Fruit fly (Drosophila melanogaster) whole organism, embryonic: ENCODE results near the gene snu.

Experiments used
- Aef1 ChIP-seq: fragments of 200-800 bp; sonication (Bioruptor generic); IDR thresholded peaks from 3 replicates; pipeline ENCODE4 v1.3.6; 2022; ENCODE audit warnings: missing biosample characterization, missing genetic modification characterization
- Awh ChIP-seq: fragments of 200-800 bp; sonication (Bioruptor generic); IDR thresholded peaks from 2 replicates; pipeline ENCODE4, ENCODE4 v1.3.6; 2022; ENCODE audit warnings: missing biosample characterization, missing genetic modification characterization
- B-H2 ChIP-seq: fragments of 200-800 bp; sonication (Bioruptor generic); optimal IDR thresholded peaks from 2 replicates; lab custom pipeline; 2018; ENCODE audit warnings: missing biosample characterization, mild to moderate bottlenecking, missing genetic modification characterization
- CG10431 ChIP-seq: fragments of 200-800 bp; sonication (Bioruptor generic); optimal IDR thresholded peaks from 3 replicates; lab custom pipeline; 2018; ENCODE audit warnings: missing biosample characterization, mild to moderate bottlenecking, missing genetic modification characterization
- CG10543 ChIP-seq: fragments of 200-800 bp; sonication (Bioruptor generic); optimal IDR thresholded peaks from 3 replicates; lab custom pipeline; 2017; ENCODE audit warnings: missing biosample characterization, mild to moderate bottlenecking, missing genetic modification characterization, moderate library complexity
- CG11504 ChIP-seq: fragments of 200-800 bp; sonication (Bioruptor generic); optimal IDR thresholded peaks from 3 replicates; lab custom pipeline; 2019; ENCODE audit warnings: missing biosample characterization, mild to moderate bottlenecking, missing genetic modification characterization, moderate library complexity
- CG12744 ChIP-seq: fragments of 200-800 bp; sonication (Bioruptor generic); optimal IDR thresholded peaks from 2 replicates; lab custom pipeline; 2016; ENCODE audit warnings: missing biosample characterization, missing genetic modification characterization
- CG14014 ChIP-seq: fragments of 200-800 bp; sonication (Bioruptor generic); IDR thresholded peaks from 2 replicates; pipeline ENCODE4 v1.3.6; 2022; ENCODE audit warnings: missing biosample characterization, missing genetic modification characterization
- CG15073 ChIP-seq: fragments of 200-800 bp; sonication (Bioruptor generic); optimal IDR thresholded peaks from 2 replicates; lab custom pipeline; 2016; ENCODE audit warnings: missing biosample characterization, missing genetic modification characterization
- CG15269 ChIP-seq: fragments of 200-800 bp; sonication (Bioruptor generic); optimal IDR thresholded peaks from 2 replicates; lab custom pipeline; 2018; ENCODE audit warnings: missing biosample characterization, mild to moderate bottlenecking, missing genetic modification characterization, moderate library complexity
- CG17361 ChIP-seq: fragments of 200-800 bp; sonication (Bioruptor generic); IDR thresholded peaks from 3 replicates; pipeline ENCODE4 v1.3.6; 2022; ENCODE audit warnings: missing biosample characterization, missing genetic modification characterization
- CG17612 ChIP-seq: fragments of 200-800 bp; sonication (Bioruptor generic); IDR thresholded peaks from 2 replicates; pipeline ENCODE4 v1.3.6; 2022; ENCODE audit warnings: missing biosample characterization, missing genetic modification characterization
- CG31441 ChIP-seq: fragments of 200-800 bp; sonication (Bioruptor generic); IDR thresholded peaks from 2 replicates; pipeline ENCODE4 v1.3.6; 2022; ENCODE audit warnings: missing biosample characterization, missing genetic modification characterization
- CG6654 ChIP-seq: fragments of 200-800 bp; sonication (Bioruptor generic); optimal IDR thresholded peaks from 2 replicates; lab custom pipeline; 2017; ENCODE audit warnings: missing biosample characterization, mild to moderate bottlenecking, missing genetic modification characterization
- CG7556 ChIP-seq: fragments of 200-800 bp; sonication (Bioruptor generic); optimal IDR thresholded peaks from 2 replicates; lab custom pipeline; 2017; ENCODE audit warnings: missing biosample characterization, mild to moderate bottlenecking, missing genetic modification characterization
- CG9876 ChIP-seq: fragments of 200-800 bp; sonication (Bioruptor generic); optimal IDR thresholded peaks from 2 replicates; lab custom pipeline; 2016; ENCODE audit warnings: missing biosample characterization, missing genetic modification characterization
- CTCF ChIP-seq: fragments of 200-800 bp; sonication (Bioruptor generic); optimal IDR thresholded peaks from 2 replicates; lab custom pipeline; 2017; ENCODE audit warnings: missing biosample characterization, mild to moderate bottlenecking, missing genetic modification characterization, moderate library complexity
- Deaf1 ChIP-seq: fragments of 200-800 bp; optimal IDR thresholded peaks from 3 replicates; lab custom pipeline; 2019; ENCODE audit warnings: missing biosample characterization, mild to moderate bottlenecking, missing genetic modification characterization, moderate library complexity
- Doc2 ChIP-seq: fragments of 200-800 bp; sonication (Bioruptor generic); IDR thresholded peaks from 2 replicates; pipeline ENCODE4 v1.3.6; 2022; ENCODE audit warnings: missing biosample characterization, missing genetic modification characterization
- Eip74EF ChIP-seq, 2 experiments: fragments of 200-800 bp in 1 of 2; fragments of >200 bp in 1 of 2; sonication (Bioruptor generic) in 1 of 2; optimal IDR thresholded peaks; 2 replicates each; lab custom pipeline; 2017 to 2019; ENCODE audit warnings: missing biosample characterization in 2 of 2, missing genetic modification characterization in 2 of 2, mild to moderate bottlenecking in 1 of 2, moderate library complexity in 1 of 2
- GATAe ChIP-seq: fragments of 200-800 bp; sonication (Bioruptor generic); conservative IDR thresholded peaks from 2 replicates; pipeline ENCODE4 v1.3.6; 2022; ENCODE audit warnings: missing biosample characterization, missing genetic modification characterization
- Hand ChIP-seq: fragments of 200-800 bp; sonication (Bioruptor generic); optimal IDR thresholded peaks from 2 replicates; lab custom pipeline; 2017; ENCODE audit warnings: mild to moderate bottlenecking, missing biosample characterization, missing genetic modification reagents, missing genetic modification characterization
- Hr78 ChIP-seq, 2 experiments: fragments of 200-800 bp in 1 of 2; fragments of >200 bp in 1 of 2; sonication (Bioruptor generic) in 1 of 2; optimal IDR thresholded peaks; 2 replicates each; lab custom pipeline; 2017 to 2019; ENCODE audit warnings: missing biosample characterization in 2 of 2, missing genetic modification characterization in 2 of 2, mild to moderate bottlenecking in 1 of 2, moderate library complexity in 1 of 2
- Med ChIP-seq: fragments of 200-800 bp; sonication (Bioruptor generic); peaks from one replicate; lab custom pipeline; 2016; ENCODE audit warnings: missing biosample characterization, missing genetic modification characterization, mild to moderate bottlenecking, inconsistent platforms, moderate library complexity
- Pdp1 ChIP-seq, 2 experiments: fragments of 200-800 bp; sonication (Bioruptor generic); optimal IDR thresholded peaks; 3 replicates each; lab custom pipeline; 2016; ENCODE audit warnings: missing biosample characterization in 2 of 2, missing genetic modification characterization in 2 of 2, mild to moderate bottlenecking in 1 of 2, moderate library complexity in 1 of 2
- Vsx1 ChIP-seq: fragments of 200-800 bp; sonication (Bioruptor generic); optimal IDR thresholded peaks from 2 replicates; lab custom pipeline; 2017; ENCODE audit warnings: missing biosample characterization, mild to moderate bottlenecking, missing genetic modification characterization, missing genetic modification reagents
- Xbp1 ChIP-seq: fragments of 200-800 bp; sonication (Bioruptor generic); optimal IDR thresholded peaks from 3 replicates; lab custom pipeline; 2016; ENCODE audit warnings: missing biosample characterization, mild to moderate bottlenecking, missing genetic modification characterization
- abd-A ChIP-seq: fragments of 200-800 bp; sonication (Bioruptor generic); optimal IDR thresholded peaks from 3 replicates; lab custom pipeline; 2019; ENCODE audit warnings: missing biosample characterization, mild to moderate bottlenecking, missing genetic modification characterization, moderate library complexity
- ara ChIP-seq: fragments of 200-800 bp; sonication (Bioruptor generic); IDR thresholded peaks from 2 replicates; pipeline ENCODE4 v1.3.6; 2022; ENCODE audit warnings: missing biosample characterization, missing genetic modification characterization
- ase ChIP-seq: fragments of 200-800 bp; sonication (Bioruptor generic); IDR thresholded peaks from 3 replicates; pipeline ENCODE4 v1.3.6; 2022; ENCODE audit warnings: missing biosample characterization, missing genetic modification characterization
- chinmo ChIP-seq: fragments of 200-800 bp; sonication (Bioruptor generic); IDR thresholded peaks from 4 replicates; pipeline ENCODE4 v1.3.6; 2022; ENCODE audit warnings: missing biosample characterization, missing genetic modification characterization; ENCODE audit not compliant: partially characterized antibody
- ci ChIP-seq: fragments of 200-800 bp; sonication (Bioruptor generic); IDR thresholded peaks from 3 replicates; pipeline ENCODE4 v1.3.6; 2022; ENCODE audit warnings: missing biosample characterization, missing genetic modification characterization
- danr ChIP-seq: fragments of 200-800 bp; sonication (Bioruptor generic); IDR thresholded peaks from 2 replicates; pipeline ENCODE4 v1.3.6; 2022; ENCODE audit warnings: missing biosample characterization, missing genetic modification characterization
- dmrt99B ChIP-seq: fragments of 200-800 bp; sonication (Bioruptor generic); optimal IDR thresholded peaks from 2 replicates; lab custom pipeline; 2018; ENCODE audit warnings: missing biosample characterization, mild to moderate bottlenecking, missing genetic modification characterization, moderate library complexity
- kni ChIP-seq: fragments of 200-800 bp; sonication (Bioruptor generic); optimal IDR thresholded peaks from 3 replicates; lab custom pipeline; 2017; ENCODE audit warnings: mild to moderate bottlenecking, missing biosample characterization, missing genetic modification reagents, missing genetic modification characterization
- luna ChIP-seq: fragments of 200-800 bp; sonication (Bioruptor generic); optimal IDR thresholded peaks from 2 replicates; lab custom pipeline; 2016; ENCODE audit warnings: missing biosample characterization, missing genetic modification characterization
- mirr ChIP-seq: fragments of 200-800 bp; sonication (Bioruptor generic); optimal IDR thresholded peaks from 3 replicates; lab custom pipeline; 2018; ENCODE audit warnings: missing biosample characterization, mild to moderate bottlenecking, missing genetic modification characterization
- mld ChIP-seq: fragments of 200-800 bp; sonication (Bioruptor generic); IDR thresholded peaks from 3 replicates; pipeline ENCODE4 v1.3.6; 2022; ENCODE audit warnings: missing biosample characterization, missing genetic modification characterization; ENCODE audit not compliant: partially characterized antibody
- odd ChIP-seq: fragments of 200-800 bp; sonication (Bioruptor generic); optimal IDR thresholded peaks from 2 replicates; lab custom pipeline; 2017; ENCODE audit warnings: missing biosample characterization, mild to moderate bottlenecking, missing genetic modification characterization
- sd ChIP-seq: fragments of 200-800 bp; sonication (Bioruptor generic); optimal IDR thresholded peaks from 3 replicates; lab custom pipeline; 2018; ENCODE audit warnings: missing biosample characterization, mild to moderate bottlenecking, missing genetic modification characterization, moderate library complexity
- sens ChIP-seq: fragments of 200-800 bp; sonication (Bioruptor generic); peaks from one replicate; lab custom pipeline; 2016; ENCODE audit warnings: missing biosample characterization, missing genetic modification characterization
- sens-2 ChIP-seq: fragments of 200-800 bp; sonication (Bioruptor generic); IDR thresholded peaks from 2 replicates; pipeline ENCODE4 v1.3.6; 2022; ENCODE audit warnings: missing biosample characterization, missing genetic modification characterization
- so ChIP-seq: fragments of 200-800 bp; sonication (Bioruptor generic); IDR thresholded peaks from 3 replicates; pipeline ENCODE4 v1.3.6; 2022; ENCODE audit warnings: missing biosample characterization, missing genetic modification characterization
- sqz ChIP-seq: fragments of 200-800 bp; sonication (Bioruptor generic); optimal IDR thresholded peaks from 3 replicates; lab custom pipeline; 2018; ENCODE audit warnings: missing biosample characterization, mild to moderate bottlenecking, missing genetic modification characterization
- sug ChIP-seq: fragments of 200-800 bp; optimal IDR thresholded peaks from 2 replicates; lab custom pipeline; 2019; ENCODE audit warnings: missing biosample characterization, mild to moderate bottlenecking, missing genetic modification characterization, moderate library complexity
- tap ChIP-seq: fragments of 200-800 bp; optimal IDR thresholded peaks from 3 replicates; lab custom pipeline; 2019; ENCODE audit warnings: missing biosample characterization, mild to moderate bottlenecking, missing genetic modification characterization, moderate library complexity
- trem ChIP-seq: fragments of 200-800 bp; optimal IDR thresholded peaks from 3 replicates; lab custom pipeline; 2019; ENCODE audit warnings: missing biosample characterization, mild to moderate bottlenecking, missing genetic modification characterization, moderate library complexity
- unc-4 ChIP-seq: fragments of 200-800 bp; sonication (Bioruptor generic); IDR thresholded peaks from 2 replicates; pipeline ENCODE4 v1.3.6; 2022; ENCODE audit warnings: missing biosample characterization, missing genetic modification characterization; ENCODE audit not compliant: partially characterized antibody
- vvl ChIP-seq: fragments of 200-800 bp; sonication (Bioruptor generic); IDR thresholded peaks from 2 replicates; pipeline ENCODE4 v1.3.6; 2022; ENCODE audit warnings: missing biosample characterization, missing genetic modification characterization
- zfh1 ChIP-seq: fragments of 200-800 bp; sonication (Bioruptor generic); IDR thresholded peaks from 3 replicates; pipeline ENCODE4 v1.3.6; 2022; ENCODE audit warnings: missing biosample characterization, missing genetic modification characterization

Gene snu

DNA sequence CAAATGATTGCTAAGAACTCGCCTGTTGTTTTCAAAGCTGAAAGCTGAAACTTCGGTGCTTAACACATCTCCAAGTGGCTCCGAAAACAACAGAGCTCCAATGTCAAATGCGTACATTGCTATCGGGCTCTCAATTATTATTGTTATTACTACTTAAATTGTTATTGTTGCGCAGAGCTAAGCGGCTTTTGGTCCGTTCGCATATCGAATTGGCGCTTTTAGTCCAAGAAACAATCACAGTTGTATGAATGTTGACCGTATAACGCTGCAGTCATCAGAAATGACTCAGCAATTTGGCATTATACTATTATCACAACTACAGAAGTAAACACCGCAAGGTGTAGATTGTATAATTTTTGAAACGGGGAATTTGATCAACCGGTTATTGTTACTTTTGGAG lies 10.7 kb downstream of the snu start:
- TF ChIP-seq so (GFP tag; lab: Robert Waterston, UW) (no peak), unc-4 (GFP tag; lab: Robert Waterston, UW) (no peak), CG11504 (tag; lab: Kevin White, UChicago) (no peak), sens (peak; percentile 59), chinmo (GFP tag; lab: Robert Waterston, UW) (0 out of 4 replicates have a peak, but pooled peaks have one; percentile 64), CG31441 (GFP tag; lab: Robert Waterston, UW) (no peak), Aef1 (no peak)

DNA sequence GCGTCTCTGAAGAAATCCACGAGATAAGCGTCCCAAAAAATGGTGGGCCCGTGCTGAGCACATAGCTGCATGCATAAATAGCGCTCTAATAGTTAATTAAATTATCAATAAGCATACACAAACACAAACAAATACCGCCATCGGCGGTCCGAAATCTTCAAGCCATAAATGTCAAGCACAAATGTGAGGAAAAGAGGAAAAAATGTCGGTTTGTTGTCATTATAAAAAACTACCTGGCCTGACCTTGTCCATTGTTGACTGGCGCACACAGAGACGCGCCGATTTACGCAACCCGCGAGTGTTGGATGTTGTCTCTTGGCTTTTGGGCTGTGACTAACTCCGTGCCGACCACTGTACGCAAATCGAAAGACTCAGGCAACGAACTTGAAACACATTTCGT lies 13.1 kb downstream of the snu start:
- TF ChIP-seq kni (GFP tag; lab: Kevin White, UChicago) (peak; percentile 33), Awh (0 out of 2 replicates have a peak, but pooled peaks have one; percentile 40), Vsx1 (GFP tag; lab: Kevin White, UChicago) (peak; percentile 1), ci (peak; percentile 39; the same call in 1 of the 3 replicates), ase (GFP tag; lab: Robert Waterston, UW) (no peak), Hr78 (GFP tag; optimal IDR thresholded peaks at IDR 0.05; lab: Kevin White, UChicago) (peak in 1 of 2 experiments; percentile 1), vvl (peak; percentile 13; the same call in 1 of the 2 replicates), CG14014 (GFP tag; lab: Robert Waterston, UW) (no peak), luna (GFP tag; lab: Kevin White, UChicago) (no peak), CG17612 (GFP tag; lab: Robert Waterston, UW) (no peak), CG15269 (peak; percentile 7), zfh1 (GFP tag; lab: Robert Waterston, UW) (no peak), sens (peak; percentile 54), dmrt99B (tag; lab: Kevin White, UChicago) (peak; percentile 3), abd-A (peak; percentile 73), GATAe (GFP tag; lab: Robert Waterston, UW) (no peak), odd (GFP tag; lab: Kevin White, UChicago) (no peak), Hand (GFP tag; lab: Kevin White, UChicago) (no peak), sqz (GFP tag; lab: Kevin White, UChicago) (peak; percentile 44), ara (GFP tag; lab: Robert Waterston, UW) (0 out of 2 replicates have a peak, but pooled peaks have one; percentile 34), CG10543 (GFP tag; lab: Kevin White, UChicago) (peak; percentile 54), CG17361 (GFP tag; lab: Robert Waterston, UW) (no peak), Eip74EF (GFP tag; optimal IDR thresholded peaks at IDR 0.05; lab: Kevin White, UChicago) (peak in 1 of 2 experiments; percentile 52), Med (GFP tag; lab: Kevin White, UChicago) (peak; percentile 31), Pdp1 (GFP tag; optimal IDR thresholded peaks at IDR 0.05; lab: Kevin White, UChicago) (peak in 1 of 2 experiments; percentile 9), sd (tag; lab: Kevin White, UChicago) (peak; percentile 71), mirr (peak; percentile 2)

DNA sequence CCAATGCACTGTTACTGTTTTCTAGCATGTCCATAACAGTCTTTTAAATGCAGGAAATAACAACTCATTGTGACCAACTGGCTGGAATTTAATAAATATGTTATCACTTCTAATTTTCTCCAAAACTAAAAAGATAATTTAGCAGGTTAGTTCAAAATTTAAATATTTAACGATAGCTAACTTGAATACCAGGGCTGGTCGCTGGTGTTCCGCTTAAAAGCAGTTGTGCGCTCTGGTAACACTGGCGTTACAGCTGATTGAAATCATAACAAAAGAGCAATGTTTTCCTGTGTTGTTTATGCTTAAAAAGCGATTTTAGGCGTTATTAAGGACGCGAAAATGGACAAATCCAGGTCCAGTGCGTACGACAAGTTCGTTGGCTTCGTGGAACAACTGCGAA lies 21.2 kb downstream of the snu start, which contains the start of gene htt:
htt (plus strand) TSS at position 250 of the 400 bp plus-strand sequence.
- TF ChIP-seq B-H2 (GFP tag; lab: Kevin White, UChicago) (no peak), tap (tag; lab: Kevin White, UChicago) (no peak), sens-2 (GFP tag; lab: Robert Waterston, UW) (no peak), trem (tag; lab: Kevin White, UChicago) (peak; percentile 37), CG15073 (GFP tag; lab: Kevin White, UChicago) (no peak), CG12744 (GFP tag; lab: Kevin White, UChicago) (no peak), CG10431 (GFP tag; lab: Kevin White, UChicago) (no peak), CTCF (GFP tag; lab: Kevin White, UChicago) (peak; percentile 28), CG7556 (GFP tag; lab: Kevin White, UChicago) (no peak), mld (GFP tag; lab: Robert Waterston, UW) (no peak), Doc2 (GFP tag; lab: Robert Waterston, UW) (no peak), Med (GFP tag; lab: Kevin White, UChicago) (no peak), sug (tag; lab: Kevin White, UChicago) (no peak), Deaf1 (tag; lab: Kevin White, UChicago) (no peak), Xbp1 (no peak), danr (GFP tag; lab: Robert Waterston, UW) (no peak), Eip74EF (GFP tag; optimal IDR thresholded peaks at IDR 0.05; lab: Kevin White, UChicago) (no peak), CG6654 (GFP tag; lab: Kevin White, UChicago) (no peak), CG9876 (GFP tag; lab: Kevin White, UChicago) (no peak)
